Fruit fly (Drosophila melanogaster) whole organism, adult: ENCODE measurements around the gene Pdss2.

Source experiments
- CG11617 ChIP-seq: fragments of 200-800 bp; sonication (Bioruptor generic); optimal IDR thresholded peaks from 2 replicates; lab custom pipeline; 2017; ENCODE audit warnings: mild to moderate bottlenecking, missing biosample characterization, missing genetic modification reagents, missing genetic modification characterization
- CG12768 ChIP-seq: fragments of 200-800 bp; sonication (Bioruptor generic); optimal IDR thresholded peaks from 2 replicates; lab custom pipeline; 2017; ENCODE audit warnings: missing biosample characterization, missing genetic modification characterization, mild to moderate bottlenecking, moderate library complexity, missing genetic modification reagents
- CG14711 ChIP-seq: fragments of 200-800 bp; sonication (Bioruptor generic); optimal IDR thresholded peaks from 2 replicates; lab custom pipeline; 2018; ENCODE audit warnings: missing biosample characterization, mild to moderate bottlenecking, missing genetic modification characterization, moderate library complexity
- CG1620 ChIP-seq: fragments of 200-800 bp; sonication (Bioruptor generic); optimal IDR thresholded peaks from 2 replicates; lab custom pipeline; 2016; ENCODE audit warnings: missing biosample characterization, missing genetic modification characterization
- CG33017 ChIP-seq: fragments of 200-800 bp; sonication (Bioruptor generic); optimal IDR thresholded peaks from 2 replicates; lab custom pipeline; 2018; ENCODE audit warnings: missing biosample characterization, mild to moderate bottlenecking, missing genetic modification characterization, moderate library complexity
- CG5204 ChIP-seq: fragments of 200-800 bp; sonication (Bioruptor generic); optimal IDR thresholded peaks from 2 replicates; lab custom pipeline; 2016; ENCODE audit warnings: missing biosample characterization, missing genetic modification characterization
- CG7045 ChIP-seq: fragments of 200-800 bp; sonication (Bioruptor generic); optimal IDR thresholded peaks from 2 replicates; lab custom pipeline; 2017; ENCODE audit warnings: missing biosample characterization, mild to moderate bottlenecking, missing genetic modification characterization
- CG7101 ChIP-seq: fragments of 200-800 bp; sonication (Bioruptor generic); optimal IDR thresholded peaks from 2 replicates; lab custom pipeline; 2018; ENCODE audit warnings: missing biosample characterization, mild to moderate bottlenecking, missing genetic modification characterization, moderate library complexity
- Clk ChIP-seq: fragments of 200-800 bp; sonication (Bioruptor generic); optimal IDR thresholded peaks from 2 replicates; lab custom pipeline; 2017; ENCODE audit warnings: missing biosample characterization, missing genetic modification characterization
- Crg-1 ChIP-seq: fragments of 200-800 bp; sonication (Bioruptor generic); optimal IDR thresholded peaks from 2 replicates; lab custom pipeline; 2016; ENCODE audit warnings: missing biosample characterization, missing genetic modification characterization
- Hr96 ChIP-seq: fragments of 200-800 bp; sonication (Bioruptor generic); optimal IDR thresholded peaks from 2 replicates; lab custom pipeline; 2016; ENCODE audit warnings: missing biosample characterization, missing genetic modification characterization
- Mnt ChIP-seq: fragments of 200-800 bp; sonication (Bioruptor generic); optimal IDR thresholded peaks from 2 replicates; lab custom pipeline; 2016; ENCODE audit warnings: missing biosample characterization, mild to moderate bottlenecking, missing genetic modification characterization
- bab1 ChIP-seq: fragments of 200-800 bp; sonication (Bioruptor generic); optimal IDR thresholded peaks from 3 replicates; lab custom pipeline; 2019; ENCODE audit warnings: missing biosample characterization, mild to moderate bottlenecking, missing genetic modification characterization, moderate library complexity
- cic ChIP-seq: fragments of 200-800 bp; sonication (Bioruptor generic); optimal IDR thresholded peaks from 2 replicates; lab custom pipeline; 2017; ENCODE audit warnings: missing biosample characterization, mild to moderate bottlenecking, missing genetic modification characterization, moderate library complexity
- cnc ChIP-seq, 2 experiments: fragments of >200 bp; optimal IDR thresholded peaks; 2 replicates each; lab custom pipeline; 2017
- kay ChIP-seq: fragments of 200-800 bp; sonication (Bioruptor generic); peaks from one replicate; lab custom pipeline; 2016; ENCODE audit warnings: missing biosample characterization, missing genetic modification characterization, borderline replicate concordance
- ovo ChIP-seq: fragments of 200-800 bp; sonication (Bioruptor generic); optimal IDR thresholded peaks from 2 replicates; lab custom pipeline; 2016; ENCODE audit warnings: missing biosample characterization, missing genetic modification characterization
- pad ChIP-seq: fragments of 200-800 bp; sonication (Bioruptor generic); optimal IDR thresholded peaks from 3 replicates; lab custom pipeline; 2017; ENCODE audit warnings: missing biosample characterization, missing genetic modification characterization, mild to moderate bottlenecking, moderate library complexity, missing genetic modification reagents
- tj ChIP-seq: fragments of 200-800 bp; sonication (Bioruptor generic); optimal IDR thresholded peaks from 3 replicates; lab custom pipeline; 2017; ENCODE audit warnings: missing biosample characterization, mild to moderate bottlenecking, missing genetic modification characterization, moderate library complexity
- toe ChIP-seq: fragments of 200-800 bp; sonication (Bioruptor generic); optimal IDR thresholded peaks from 2 replicates; lab custom pipeline; 2016; ENCODE audit warnings: missing biosample characterization, missing genetic modification characterization

Pdss2 gene

DNA sequence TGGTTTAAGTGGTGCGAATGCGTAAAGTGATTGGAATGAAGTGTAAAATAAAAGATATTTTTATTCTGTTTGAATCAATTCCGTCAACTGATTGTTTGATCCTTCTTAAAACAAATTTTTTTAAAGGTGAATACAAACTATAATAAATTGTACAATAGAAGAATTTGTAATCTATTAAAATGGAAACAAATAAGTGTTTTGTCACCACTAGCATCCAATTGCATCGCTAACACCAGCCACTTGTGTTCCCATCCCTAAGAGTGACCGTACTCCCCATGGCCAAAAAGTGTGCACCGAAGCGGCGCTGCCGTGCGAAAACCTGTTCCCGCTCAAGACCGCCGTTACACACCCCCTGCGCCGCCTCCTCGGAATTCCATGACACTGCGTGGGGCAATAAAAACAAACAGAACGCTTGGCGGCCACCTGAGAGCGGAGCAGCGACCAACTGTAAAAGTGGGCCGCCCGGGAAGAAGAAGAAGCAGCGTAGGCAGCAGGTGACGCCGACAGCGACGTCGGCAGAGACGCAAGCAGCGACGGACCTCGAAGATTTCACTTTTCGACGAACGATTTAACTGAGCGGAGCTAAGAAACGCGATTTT lies at the start of gene Pdss2:
Gene Pdss2 (plus strand): TSS at position 259 of the 599 bp plus-strand sequence.
- TF ChIP-seq CG5204 (no peak), tj (GFP tag; lab: Kevin White, UChicago) (peak; percentile 32), Clk (GFP tag; lab: Kevin White, UChicago) (peak; percentile 63), CG33017 (peak; percentile 47), bab1 (GFP tag; lab: Kevin White, UChicago) (peak; percentile 63), CG7045 (GFP tag; lab: Kevin White, UChicago) (peak; percentile 45), ovo (peak; percentile 80), cic (GFP tag; lab: Kevin White, UChicago) (no peak), CG11617 (GFP tag; lab: Kevin White, UChicago) (peak; percentile 59), Crg-1 (peak; percentile 49), toe (peak; percentile 86), CG14711 (peak; percentile 41), kay (GFP tag; lab: Kevin White, UChicago) (no peak), CG7101 (peak; percentile 72), CG1620 (peak; percentile 78), pad (GFP tag; lab: Kevin White, UChicago) (peak; percentile 55), Hr96 (GFP tag; lab: Kevin White, UChicago) (peak; percentile 76), Mnt (GFP tag; lab: Kevin White, UChicago) (peak; percentile 77), CG12768 (GFP tag; lab: Kevin White, UChicago) (peak; percentile 74), cnc (optimal IDR thresholded peaks at IDR 0.05; lab: Kevin White, UChicago) (no peak)

DNA sequence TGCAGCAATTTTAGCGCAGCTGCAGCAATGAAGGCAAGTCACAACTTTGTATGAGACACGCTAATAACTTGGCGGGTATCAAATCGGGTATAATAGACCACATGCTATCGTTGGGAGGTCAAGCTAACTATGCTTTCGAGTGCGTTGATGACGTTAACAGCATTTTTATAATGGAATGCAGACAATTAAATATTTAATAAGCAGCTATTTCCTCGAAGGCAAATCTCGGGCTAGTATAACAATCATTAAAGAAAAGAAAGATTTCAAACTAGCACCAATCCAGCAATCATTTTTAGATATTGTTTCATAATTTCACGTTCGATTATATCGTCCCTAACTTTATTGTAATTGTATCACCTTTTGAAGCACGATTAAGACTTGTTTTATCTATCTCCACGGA lies 47.2 kb upstream of the Pdss2 start:
- TF ChIP-seq Clk (GFP tag; lab: Kevin White, UChicago) (no peak), CG1620 (no peak), cnc (optimal IDR thresholded peaks at IDR 0.05; lab: Kevin White, UChicago) (no peak), bab1 (GFP tag; lab: Kevin White, UChicago) (no peak), Crg-1 (no peak)

dm6 chr3L:20981724-20982123 lies 46.0 kb upstream of the Pdss2 start:
- no peak for TF ChIP-seq CG11617 (GFP tag; lab: Kevin White, UChicago)

dm6 chr3L:20982544-20982943 lies 45.2 kb upstream of the Pdss2 start:
- TF ChIP-seq cnc (optimal IDR thresholded peaks at IDR 0.05; lab: Kevin White, UChicago) (no peak), CG7101 (no peak), kay (GFP tag; lab: Kevin White, UChicago) (no peak), ovo (no peak), CG33017 (no peak), Clk (GFP tag; lab: Kevin White, UChicago) (no peak), tj (GFP tag; lab: Kevin White, UChicago) (no peak), CG7045 (GFP tag; lab: Kevin White, UChicago) (no peak)

- TF ChIP-seq bab1 (GFP tag; lab: Kevin White, UChicago): no peak
- TF ChIP-seq CG1620: no peak
- TF ChIP-seq kay (GFP tag; lab: Kevin White, UChicago): no peak
- no peak for TF ChIP-seq Mnt (GFP tag; lab: Kevin White, UChicago)
- TF ChIP-seq pad (GFP tag; lab: Kevin White, UChicago): no peak
- TF ChIP-seq CG14711: no peak
- TF ChIP-seq Hr96 (GFP tag; lab: Kevin White, UChicago): no peak
- no peak for TF ChIP-seq cic (GFP tag; lab: Kevin White, UChicago)
- no peak for TF ChIP-seq toe
- TF ChIP-seq ovo: no peak
- no peak for TF ChIP-seq CG7045 (GFP tag; lab: Kevin White, UChicago)
- TF ChIP-seq CG11617 (GFP tag; lab: Kevin White, UChicago): no peak
Observed at dm6 chr3L:20983309-20983708, 44.4 kb upstream of the Pdss2 start.

- TF ChIP-seq pad (GFP tag; lab: Kevin White, UChicago) (no peak), Crg-1 (no peak), bab1 (GFP tag; lab: Kevin White, UChicago) (no peak), Clk (GFP tag; lab: Kevin White, UChicago) (no peak), cic (GFP tag; lab: Kevin White, UChicago) (no peak), CG11617 (GFP tag; lab: Kevin White, UChicago) (no peak), CG33017 (no peak), toe (no peak), Hr96 (GFP tag; lab: Kevin White, UChicago) (no peak), CG12768 (GFP tag; lab: Kevin White, UChicago) (no peak), tj (GFP tag; lab: Kevin White, UChicago) (no peak), kay (GFP tag; lab: Kevin White, UChicago) (no peak)
Observed at dm6 chr3L:20984414-20985208, 43.1 kb upstream of the Pdss2 start.

DNA sequence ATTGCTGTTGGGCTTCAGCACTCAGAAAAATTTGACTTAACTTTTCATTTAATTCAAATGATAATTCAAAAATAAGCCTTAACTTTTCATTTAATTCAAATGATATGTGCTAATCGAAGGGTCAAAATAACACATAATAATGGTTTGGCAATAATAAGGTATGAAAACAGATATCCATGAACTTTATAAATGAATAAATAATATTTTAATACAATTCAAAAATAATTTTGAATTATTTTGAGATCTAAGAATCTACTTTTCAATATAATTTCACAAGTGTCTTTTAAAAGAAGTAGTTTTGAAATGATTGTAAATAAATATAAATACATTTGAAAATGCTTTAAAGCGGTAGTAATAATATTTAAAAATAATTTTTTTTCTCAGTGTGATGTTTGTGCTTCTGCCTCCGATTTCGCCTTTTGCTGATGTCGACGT lies 40.8 kb upstream of the Pdss2 start:
- no peak for TF ChIP-seq CG11617 (GFP tag; lab: Kevin White, UChicago)
- no peak for TF ChIP-seq kay (GFP tag; lab: Kevin White, UChicago)
- TF ChIP-seq CG12768 (GFP tag; lab: Kevin White, UChicago): no peak
- TF ChIP-seq bab1 (GFP tag; lab: Kevin White, UChicago): no peak
- no peak for TF ChIP-seq CG7101
- TF ChIP-seq CG1620: no peak
- TF ChIP-seq tj (GFP tag; lab: Kevin White, UChicago): no peak
- no peak for TF ChIP-seq CG33017
- TF ChIP-seq toe: no peak
- no peak for TF ChIP-seq pad (GFP tag; lab: Kevin White, UChicago)
- TF ChIP-seq cnc (optimal IDR thresholded peaks at IDR 0.05; lab: Kevin White, UChicago): no peak
- no peak for TF ChIP-seq Clk (GFP tag; lab: Kevin White, UChicago)
- no peak for TF ChIP-seq cic (GFP tag; lab: Kevin White, UChicago)
- TF ChIP-seq Crg-1: no peak
- TF ChIP-seq Mnt (GFP tag; lab: Kevin White, UChicago): no peak
- no peak for TF ChIP-seq ovo
- TF ChIP-seq CG14711: no peak
- TF ChIP-seq Hr96 (GFP tag; lab: Kevin White, UChicago): no peak
- no peak for TF ChIP-seq CG5204
- TF ChIP-seq CG7045 (GFP tag; lab: Kevin White, UChicago): no peak
